2 worm cellular contexts compared by ENCODE assay signal in the genomic region with DNA sequence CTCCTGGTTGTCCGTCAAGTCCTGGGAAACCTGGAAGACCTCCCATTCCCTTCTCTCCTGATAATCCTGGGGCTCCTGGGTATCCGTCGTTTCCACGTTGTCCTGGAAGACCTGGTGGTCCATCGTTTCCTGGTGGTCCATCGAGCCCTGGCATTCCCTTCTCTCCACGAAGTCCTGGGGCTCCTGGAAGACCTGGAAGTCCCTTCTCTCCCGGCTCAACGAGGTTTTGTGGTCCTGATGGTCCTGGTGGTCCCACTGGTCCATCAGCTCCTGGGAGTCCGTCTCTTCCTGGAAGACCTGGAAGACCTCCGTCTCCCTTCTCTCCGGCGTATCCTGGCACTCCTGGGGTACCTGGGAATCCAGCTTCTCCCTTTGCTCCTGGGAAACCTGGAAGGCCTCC.
TF ChIP-seq lines count a peak whose summit lies in the region.

No protein-coding gene starts in this region.

TF ChIP-seq in whole organism, L4 larva, 104 proteins besides CTCF, POLR2A, EP300 and RAD21:
- TF ChIP-seq Y48G9A.11 (GFP tag; IDR thresholded peaks at IDR 0.05; lab: Robert Waterston, UW): no peak
- TF ChIP-seq tra-1 (GFP tag; IDR thresholded peaks at IDR 0.05; lab: Robert Waterston, UW): no peak
- no peak for TF ChIP-seq ceh-44 (GFP tag; IDR thresholded peaks at IDR 0.05; lab: Robert Waterston, UW)
- no peak for TF ChIP-seq fos-1 (tag; optimal IDR thresholded peaks at IDR 0.05; lab: Kevin White, UChicago)
- no peak for TF ChIP-seq dmd-8 (GFP tag; IDR thresholded peaks at IDR 0.05; lab: Robert Waterston, UW)
- no peak for TF ChIP-seq nhr-6 (tag; optimal IDR thresholded peaks at IDR 0.05; lab: Kevin White, UChicago)
- TF ChIP-seq ZK337.2 (GFP tag; IDR thresholded peaks at IDR 0.05; lab: Robert Waterston, UW): no peak
- TF ChIP-seq set-16 (GFP tag; IDR thresholded peaks at IDR 0.05; lab: Robert Waterston, UW): peak; percentile 89
- no peak for TF ChIP-seq daf-19 (GFP tag; conservative IDR thresholded peaks at IDR 0.05; lab: Robert Waterston, UW)
- TF ChIP-seq nhr-76 (tag; optimal IDR thresholded peaks at IDR 0.05; lab: Kevin White, UChicago): no peak
- peak in 1 of 2 experiments; percentile 3 for TF ChIP-seq unc-62 (GFP tag; optimal IDR thresholded peaks at IDR 0.05 in 1 of 2; lab: Kevin White, UChicago)
- no peak for TF ChIP-seq unc-62 (tag; optimal IDR thresholded peaks at IDR 0.05; lab: Kevin White, UChicago)
- TF ChIP-seq mdt-29 (GFP tag; IDR thresholded peaks at IDR 0.05; lab: Robert Waterston, UW): no peak

TF ChIP-seq in whole organism, young adult, 124 proteins besides CTCF, POLR2A, EP300 and RAD21:
- TF ChIP-seq Y56A3A.18 (GFP tag; IDR thresholded peaks at IDR 0.05; lab: Robert Waterston, UW) (no peak), mcd-1 (GFP tag; IDR thresholded peaks at IDR 0.05; lab: Robert Waterston, UW) (0 out of 2 replicates have a peak, but pooled peaks have one; percentile 19), zfh-2 (GFP tag; conservative IDR thresholded peaks at IDR 0.05; lab: Robert Waterston, UW) (peak; percentile 67), ztf-28 (GFP tag; IDR thresholded peaks at IDR 0.05; lab: Robert Waterston, UW) (no peak), B0019.2 (GFP tag; conservative IDR thresholded peaks at IDR 0.05; lab: Robert Waterston, UW) (no peak), egrh-3 (GFP tag; IDR thresholded peaks at IDR 0.05; lab: Robert Waterston, UW) (peak; percentile 70; the same call in 1 of the 2 replicates), K11D2.4 (GFP tag; IDR thresholded peaks at IDR 0.05; lab: Robert Waterston, UW) (no peak), aptf-3 (GFP tag; IDR thresholded peaks at IDR 0.05; lab: Robert Waterston, UW) (no peak)
